ENCODE assay signal across 2 fruit fly cellular contexts in genomic region chrX:14214505-14215449, dm6.
TF ChIP-seq lines count a peak whose summit lies in the region.

No protein-coding gene starts in this region.

TF ChIP-seq in whole organism, embryonic, 481 proteins besides CTCF, POLR2A, EP300 and RAD21 (continued from another document and continues in another):
- TF ChIP-seq slbo (GFP tag; IDR thresholded peaks at IDR 0.05; lab: Robert Waterston, UW) = peak; percentile 69
- TF ChIP-seq CG18619 (GFP tag; optimal IDR thresholded peaks at IDR 0.05; lab: Kevin White, UChicago) = peak; percentile 51
- no peak for TF ChIP-seq cato (GFP tag; optimal IDR thresholded peaks at IDR 0.05; lab: Kevin White, UChicago; ENCODE audit: borderline replicate concordance)
- TF ChIP-seq Dip3 (GFP tag; optimal IDR thresholded peaks at IDR 0.05; lab: Kevin White, UChicago) = no peak
- TF ChIP-seq Ssrp (tag; optimal IDR thresholded peaks at IDR 0.05; lab: Kevin White, UChicago) = peak; percentile 28
- TF ChIP-seq tap (tag; optimal IDR thresholded peaks at IDR 0.05; lab: Kevin White, UChicago) = peak; percentile 13
- TF ChIP-seq CG15696 (tag; optimal IDR thresholded peaks at IDR 0.05; lab: Kevin White, UChicago) = peak; percentile 6
- TF ChIP-seq CG33557 (GFP tag; optimal IDR thresholded peaks at IDR 0.05; lab: Kevin White, UChicago) = no peak
- TF ChIP-seq zen2 (GFP tag; IDR thresholded peaks at IDR 0.05; lab: Robert Waterston, UW; ENCODE audit: partially characterized antibody) = no peak
- TF ChIP-seq CG1602 (GFP tag; optimal IDR thresholded peaks at IDR 0.05; lab: Kevin White, UChicago) = no peak
- no peak for TF ChIP-seq amos (GFP tag; IDR thresholded peaks at IDR 0.05; lab: Robert Waterston, UW; ENCODE audit: partially characterized antibody)
- TF ChIP-seq jigr1 (GFP tag; IDR thresholded peaks at IDR 0.05; lab: Robert Waterston, UW) = no peak
- TF ChIP-seq CG34224 (GFP tag; IDR thresholded peaks at IDR 0.05; lab: Robert Waterston, UW; ENCODE audit: partially characterized antibody) = no peak
- TF ChIP-seq p53 (GFP tag; optimal IDR thresholded peaks at IDR 0.05; lab: Kevin White, UChicago) = no peak
- peak; percentile 31 for TF ChIP-seq Deaf1 (tag; optimal IDR thresholded peaks at IDR 0.05; lab: Kevin White, UChicago)
- peak; percentile 37; the same call in 1 of the 2 replicates for TF ChIP-seq ap (GFP tag; IDR thresholded peaks at IDR 0.05; lab: Robert Waterston, UW)
- peak; percentile 10 for TF ChIP-seq CG6654 (GFP tag; optimal IDR thresholded peaks at IDR 0.05; lab: Kevin White, UChicago)
- peak; percentile 57 for TF ChIP-seq Meics (GFP tag; optimal IDR thresholded peaks at IDR 0.05; lab: Kevin White, UChicago)
- TF ChIP-seq br (optimal IDR thresholded peaks at IDR 0.05; lab: Kevin White, UChicago) = no peak
- TF ChIP-seq CG12391 (tag; optimal IDR thresholded peaks at IDR 0.05; lab: Kevin White, UChicago) = peak; percentile 28
- TF ChIP-seq HLH4C (GFP tag; IDR thresholded peaks at IDR 0.05; lab: Robert Waterston, UW; ENCODE audit: partially characterized antibody) = no peak
- TF ChIP-seq Vsx1 (GFP tag; optimal IDR thresholded peaks at IDR 0.05; lab: Kevin White, UChicago) = peak; percentile 21
- TF ChIP-seq lmd (GFP tag; IDR thresholded peaks at IDR 0.05; lab: Robert Waterston, UW) = peak; percentile 43; the same call in 1 of the 2 replicates
- TF ChIP-seq CG10366 (GFP tag; IDR thresholded peaks at IDR 0.05; lab: Robert Waterston, UW) = peak; percentile 16; the same call in 1 of the 2 replicates
- no peak for TF ChIP-seq CG9876 (GFP tag; optimal IDR thresholded peaks at IDR 0.05; lab: Kevin White, UChicago)
- no peak for TF ChIP-seq usp (GFP tag; optimal IDR thresholded peaks at IDR 0.05; lab: Kevin White, UChicago)
- no peak for TF ChIP-seq HLH54F (GFP tag; optimal IDR thresholded peaks at IDR 0.05; lab: Kevin White, UChicago)
- 0 out of 2 replicates have a peak, but pooled peaks have one; percentile 23 for TF ChIP-seq CG31224 (GFP tag; IDR thresholded peaks at IDR 0.05; lab: Robert Waterston, UW)
- no peak for TF ChIP-seq Poxn (GFP tag; IDR thresholded peaks at IDR 0.05; lab: Robert Waterston, UW)
- TF ChIP-seq CG11085 (GFP tag; IDR thresholded peaks at IDR 0.05; lab: Robert Waterston, UW) = no peak
- no peak for TF ChIP-seq NC2β (GFP tag; optimal IDR thresholded peaks at IDR 0.05; lab: Kevin White, UChicago)
- no peak for TF ChIP-seq zf30C (GFP tag; optimal IDR thresholded peaks at IDR 0.05; lab: Kevin White, UChicago)
- no peak for TF ChIP-seq aop (GFP tag; IDR thresholded peaks at IDR 0.05; lab: Robert Waterston, UW)
- TF ChIP-seq Bgb (GFP tag; IDR thresholded peaks at IDR 0.05; lab: Robert Waterston, UW; ENCODE audit: partially characterized antibody) = no peak
- no peak for TF ChIP-seq CG16813 (GFP tag; IDR thresholded peaks at IDR 0.05; lab: Robert Waterston, UW; ENCODE audit: partially characterized antibody)
- 0 out of 2 replicates have a peak, but pooled peaks have one; percentile 31 for TF ChIP-seq stc (GFP tag; IDR thresholded peaks at IDR 0.05; lab: Robert Waterston, UW)
- TF ChIP-seq CG30431 (GFP tag; optimal IDR thresholded peaks at IDR 0.05; lab: Kevin White, UChicago) = no peak
- no peak for TF ChIP-seq luna (GFP tag; optimal IDR thresholded peaks at IDR 0.05; lab: Kevin White, UChicago)
- TF ChIP-seq CG7839 (tag; optimal IDR thresholded peaks at IDR 0.05; lab: Kevin White, UChicago) = peak; percentile 71
- no peak for TF ChIP-seq vnd (GFP tag; IDR thresholded peaks at IDR 0.05; lab: Robert Waterston, UW; ENCODE audit: partially characterized antibody)
- 0 out of 3 replicates have a peak, but pooled peaks have one; percentile 18 for TF ChIP-seq CG7357 (GFP tag; IDR thresholded peaks at IDR 0.05; lab: Robert Waterston, UW)
- TF ChIP-seq rib (GFP tag; IDR thresholded peaks at IDR 0.05; lab: Robert Waterston, UW) = no peak
- TF ChIP-seq CG17802 (tag; optimal IDR thresholded peaks at IDR 0.05; lab: Kevin White, UChicago) = no peak
- no peak for TF ChIP-seq dati (GFP tag; IDR thresholded peaks at IDR 0.05; lab: Robert Waterston, UW)
- peak; percentile 59 for TF ChIP-seq Oli (tag; optimal IDR thresholded peaks at IDR 0.05; lab: Kevin White, UChicago)
- TF ChIP-seq emc (GFP tag; optimal IDR thresholded peaks at IDR 0.05; lab: Kevin White, UChicago) = no peak
- TF ChIP-seq CG10654 (GFP tag; optimal IDR thresholded peaks at IDR 0.05; lab: Kevin White, UChicago) = no peak
- TF ChIP-seq scrt (GFP tag; optimal IDR thresholded peaks at IDR 0.05; lab: Kevin White, UChicago) = peak; percentile 43
- TF ChIP-seq tin (GFP tag; optimal IDR thresholded peaks at IDR 0.05; lab: Kevin White, UChicago) = peak; percentile 6
- peak; percentile 63 for TF ChIP-seq CG9932 (GFP tag; IDR thresholded peaks at IDR 0.05; lab: Robert Waterston, UW)
- no peak for TF ChIP-seq Camta (GFP tag; optimal IDR thresholded peaks at IDR 0.05; lab: Kevin White, UChicago)
- no peak for TF ChIP-seq HmgD (GFP tag; optimal IDR thresholded peaks at IDR 0.05; lab: Kevin White, UChicago)
- TF ChIP-seq ttk (GFP tag; IDR thresholded peaks at IDR 0.05; lab: Robert Waterston, UW) = no peak
- TF ChIP-seq CG10543 (GFP tag; optimal IDR thresholded peaks at IDR 0.05; lab: Kevin White, UChicago) = no peak
- no peak for TF ChIP-seq NK7.1 (GFP tag; optimal IDR thresholded peaks at IDR 0.05; lab: Kevin White, UChicago)
- peak; percentile 2 for TF ChIP-seq Hr3 (GFP tag; optimal IDR thresholded peaks at IDR 0.05; lab: Kevin White, UChicago)
- no peak for TF ChIP-seq croc (GFP tag; conservative IDR thresholded peaks at IDR 0.05; lab: Robert Waterston, UW)
- TF ChIP-seq CG7928 (GFP tag; optimal IDR thresholded peaks at IDR 0.05; lab: Kevin White, UChicago) = peak; percentile 8
- TF ChIP-seq D19B (GFP tag; optimal IDR thresholded peaks at IDR 0.05; lab: Kevin White, UChicago) = peak; percentile 44
- TF ChIP-seq CG2120 (GFP tag; optimal IDR thresholded peaks at IDR 0.05; lab: Kevin White, UChicago) = peak; percentile 21
- no peak for TF ChIP-seq mam (GFP tag; optimal IDR thresholded peaks at IDR 0.05; lab: Kevin White, UChicago)
- no peak for TF ChIP-seq Ravus (GFP tag; IDR thresholded peaks at IDR 0.05; lab: Robert Waterston, UW)
- TF ChIP-seq Doc3 (GFP tag; IDR thresholded peaks at IDR 0.05; lab: Robert Waterston, UW; ENCODE audit: partially characterized antibody) = no peak
- TF ChIP-seq CG12155 (GFP tag; optimal IDR thresholded peaks at IDR 0.05; lab: Kevin White, UChicago) = peak; percentile 12
- TF ChIP-seq Fer1 (GFP tag; optimal IDR thresholded peaks at IDR 0.05; lab: Kevin White, UChicago) = peak; percentile 58

TF ChIP-seq in whole organism, prepupa, 60 proteins besides CTCF, POLR2A, EP300 and RAD21 (continued from another document):
- TF ChIP-seq CG31627 (GFP tag; optimal IDR thresholded peaks at IDR 0.05; lab: Kevin White, UChicago) (no peak), lz (GFP tag; optimal IDR thresholded peaks at IDR 0.05; lab: Kevin White, UChicago) (peak; percentile 2), CG11902 (GFP tag; optimal IDR thresholded peaks at IDR 0.05; lab: Kevin White, UChicago) (no peak), Eip78C (GFP tag; lab: Kevin White, UChicago) (peak; percentile 86), net (GFP tag; optimal IDR thresholded peaks at IDR 0.05; lab: Kevin White, UChicago) (peak; percentile 16), CG7368 (GFP tag; optimal IDR thresholded peaks at IDR 0.05; lab: Kevin White, UChicago) (no peak)
